Worm (Caenorhabditis elegans) whole organism, L3 larva: Measurements from ENCODE around the gene Y43F8B.25.
"Not testable (repeated sequence)": the region's sequence is repeated elsewhere in the genome, so short reads cannot be mapped to it uniquely, and the experiment has no call there.

ENCODE experiments used
- R02D3.7 ChIP-seq: fragments of 150-350 bp; optimal IDR thresholded peaks from 2 replicates; lab custom pipeline; 2014; ENCODE audit warnings: missing biosample characterization, missing genetic modification characterization
- aly-2 ChIP-seq: fragments of 150-350 bp; optimal IDR thresholded peaks from 2 replicates; lab custom pipeline; 2014; ENCODE audit warnings: missing biosample characterization, missing genetic modification characterization
- ama-1 ChIP-seq: fragments of 150-350 bp; optimal IDR thresholded peaks from 2 replicates; lab custom pipeline; 2018
- ceh-9 ChIP-seq: sonication (generic microtip); optimal IDR thresholded peaks from 2 replicates; lab custom pipeline; 2018; ENCODE audit warnings: missing biosample characterization, missing genetic modification characterization
- elt-1 ChIP-seq: fragments of 150-350 bp; optimal IDR thresholded peaks from 2 replicates; lab custom pipeline; 2014; ENCODE audit warnings: missing biosample characterization, missing genetic modification characterization
- fos-1 ChIP-seq: fragments of 150-350 bp; optimal IDR thresholded peaks from 2 replicates; lab custom pipeline; 2014; ENCODE audit warnings: missing biosample characterization, missing genetic modification characterization
- hmg-11 ChIP-seq: sonication (generic microtip); optimal IDR thresholded peaks from 2 replicates; lab custom pipeline; 2016; ENCODE audit warnings: missing genetic modification characterization, missing compliant biosample characterization
- nhr-11 ChIP-seq: fragments of 150-350 bp; optimal IDR thresholded peaks from 2 replicates; lab custom pipeline; 2014; ENCODE audit warnings: missing biosample characterization, missing genetic modification characterization
- nhr-28 ChIP-seq: fragments of 150-350 bp; optimal IDR thresholded peaks from 2 replicates; lab custom pipeline; 2014; ENCODE audit warnings: missing biosample characterization, missing genetic modification characterization
- pha-4 ChIP-seq: fragments of 150-350 bp; optimal IDR thresholded peaks from 2 replicates; lab custom pipeline; 2014; ENCODE audit warnings: missing biosample characterization, missing genetic modification reagents, missing genetic modification characterization
- pqm-1 ChIP-seq: fragments of 150-350 bp; optimal IDR thresholded peaks from 2 replicates; lab custom pipeline; 2017; ENCODE audit warnings: missing biosample characterization, missing genetic modification characterization, inconsistent platforms
- snpc-4 ChIP-seq: fragments of 150-350 bp; optimal IDR thresholded peaks from 2 replicates; lab custom pipeline; 2014; ENCODE audit warnings: missing biosample characterization, missing genetic modification characterization
- unc-39 ChIP-seq: sonication (generic microtip); optimal IDR thresholded peaks from 4 replicates; lab custom pipeline; 2017; ENCODE audit warnings: missing biosample characterization, missing genetic modification characterization
- zag-1 ChIP-seq: fragments of 150-350 bp; optimal IDR thresholded peaks from 2 replicates; lab custom pipeline; 2014; ENCODE audit warnings: missing biosample characterization, missing genetic modification characterization

- TF ChIP-seq nhr-11 (tag; lab: Kevin White, UChicago); pha-4 (tag; lab: Kevin White, UChicago); R02D3.7 (tag; lab: Kevin White, UChicago); aly-2 (tag; lab: Kevin White, UChicago); elt-1 (tag; lab: Kevin White, UChicago); ama-1; fos-1 (tag; lab: Kevin White, UChicago); ceh-9 (tag; lab: Kevin White, UChicago); zag-1; unc-39 (tag; lab: Kevin White, UChicago); snpc-4 (tag; lab: Kevin White, UChicago); nhr-28; hmg-11: not testable (repeated sequence)
- peak; percentile 8 for TF ChIP-seq pqm-1 (tag; lab: Kevin White, UChicago)
These were observed 3.2 kb upstream of the Y43F8B.25 start for ce11 chrV:19459501-19459900.
